Worm (Caenorhabditis elegans) whole organism, L4/young adult: ENCODE measurements around the gene srw-1.

Experiments used
- dao-5 ChIP-seq: sonication (generic microtip); optimal IDR thresholded peaks from 2 replicates; lab custom pipeline; 2016; ENCODE audit warnings: missing genotype, missing genetic modification characterization, moderate library complexity, missing compliant biosample characterization
- him-1 ChIP-seq: sonication (generic microtip); optimal IDR thresholded peaks from 2 replicates; lab custom pipeline; 2016; ENCODE audit warnings: missing genotype, missing genetic modification reagents, missing genetic modification characterization, missing compliant biosample characterization

ce11 chrV:15238552-15238951, 40.5 kb downstream of the srw-1 start, which contains the start of gene srw-12:
- TF ChIP-seq dao-5 (tag; lab: Kevin White, UChicago) (no peak), him-1 (tag; lab: Kevin White, UChicago) (no peak)
